Worm (Caenorhabditis elegans) whole organism, late embryonic: ENCODE data around the gene herd-1.
A peak's percentile ranks its signal among the peaks of the same experiment; 100 is the strongest.

Source experiments
- C08G9.2 ChIP-seq: sonication (generic microtip); optimal IDR thresholded peaks from 2 replicates; lab custom pipeline; 2016; ENCODE audit warnings: mild to moderate bottlenecking, missing genetic modification characterization, moderate library complexity, missing compliant biosample characterization
- K09A11.1 ChIP-seq: sonication (generic microtip); optimal IDR thresholded peaks from 2 replicates; lab custom pipeline; 2017; ENCODE audit warnings: antibody characterized with exemption, mild to moderate bottlenecking, missing genetic modification characterization, missing compliant biosample characterization; ENCODE audit not compliant: insufficient read depth
- ama-1 ChIP-seq: fragments of 150-350 bp; optimal IDR thresholded peaks from 2 replicates; lab custom pipeline; 2014
- ceh-14 ChIP-seq: sonication (generic microtip); optimal IDR thresholded peaks from 2 replicates; lab custom pipeline; 2016; ENCODE audit warnings: missing genotype, missing genetic modification characterization, missing compliant biosample characterization
- ceh-18 ChIP-seq: sonication (generic microtip); optimal IDR thresholded peaks from 2 replicates; lab custom pipeline; 2016; ENCODE audit warnings: missing genetic modification characterization, missing compliant biosample characterization
- ceh-19 ChIP-seq: fragments of 200-800 bp; sonication (Bioruptor generic); optimal IDR thresholded peaks from 2 replicates; lab custom pipeline; 2018; ENCODE audit warnings: mild to moderate bottlenecking, missing genetic modification characterization, missing compliant biosample characterization
- ceh-2 ChIP-seq: sonication (generic microtip); optimal IDR thresholded peaks from 2 replicates; lab custom pipeline; 2016; ENCODE audit warnings: missing genotype, missing genetic modification characterization, missing compliant biosample characterization
- ceh-24 ChIP-seq: sonication (generic microtip); optimal IDR thresholded peaks from 2 replicates; lab custom pipeline; 2016; ENCODE audit warnings: mild to moderate bottlenecking, missing genetic modification characterization, missing compliant biosample characterization
- ceh-30 ChIP-seq: fragments of 150-350 bp; optimal IDR thresholded peaks from 2 replicates; lab custom pipeline; 2014; ENCODE audit warnings: missing biosample characterization, missing genetic modification characterization
- ceh-6 ChIP-seq: fragments of 200-800 bp; sonication (Bioruptor generic); optimal IDR thresholded peaks from 2 replicates; lab custom pipeline; 2018; ENCODE audit warnings: mild to moderate bottlenecking, missing genetic modification characterization, missing compliant biosample characterization
- ceh-9 ChIP-seq: sonication (generic microtip); optimal IDR thresholded peaks from 2 replicates; lab custom pipeline; 2016; ENCODE audit warnings: mild to moderate bottlenecking, missing genetic modification characterization, inconsistent platforms, missing compliant biosample characterization
- elt-2 ChIP-seq: sonication (generic microtip); optimal IDR thresholded peaks from 2 replicates; lab custom pipeline; 2016; ENCODE audit warnings: missing genetic modification reagents, missing genetic modification characterization, missing compliant biosample characterization
- fax-1 ChIP-seq: sonication (generic microtip); optimal IDR thresholded peaks from 2 replicates; lab custom pipeline; 2016; ENCODE audit warnings: missing genotype, missing genetic modification characterization, missing compliant biosample characterization
- fkh-6 ChIP-seq: sonication (generic microtip); optimal IDR thresholded peaks from 2 replicates; lab custom pipeline; 2016; ENCODE audit warnings: missing genetic modification characterization, missing compliant biosample characterization
- hlh-13 ChIP-seq: fragments of 200-800 bp; sonication (Bioruptor generic); optimal IDR thresholded peaks from 2 replicates; lab custom pipeline; 2018; ENCODE audit warnings: mild to moderate bottlenecking, missing genetic modification characterization, missing compliant biosample characterization
- hlh-15 ChIP-seq: sonication (generic microtip); optimal IDR thresholded peaks from 2 replicates; lab custom pipeline; 2016; ENCODE audit warnings: missing genetic modification characterization, missing compliant biosample characterization
- hlh-30 ChIP-seq: sonication (generic microtip); optimal IDR thresholded peaks from 2 replicates; lab custom pipeline; 2017; ENCODE audit warnings: antibody characterized with exemption, missing genetic modification characterization, missing compliant biosample characterization; ENCODE audit not compliant: insufficient read depth
- lin-11 ChIP-seq: fragments of 200-800 bp; sonication (Bioruptor generic); optimal IDR thresholded peaks from 2 replicates; lab custom pipeline; 2018; ENCODE audit warnings: mild to moderate bottlenecking, missing genetic modification characterization, missing compliant biosample characterization
- madf-2 ChIP-seq: sonication (generic microtip); optimal IDR thresholded peaks from 2 replicates; lab custom pipeline; 2017; ENCODE audit warnings: missing genetic modification characterization, missing compliant biosample characterization
- mec-3 ChIP-seq: sonication (generic microtip); optimal IDR thresholded peaks from 2 replicates; lab custom pipeline; 2016; ENCODE audit warnings: borderline replicate concordance, missing genetic modification characterization, missing compliant biosample characterization
- npax-4 ChIP-seq: sonication (generic microtip); optimal IDR thresholded peaks from 2 replicates; lab custom pipeline; 2016; ENCODE audit warnings: missing genetic modification characterization, missing compliant biosample characterization
- odd-2 ChIP-seq: sonication (generic microtip); optimal IDR thresholded peaks from 2 replicates; lab custom pipeline; 2017; ENCODE audit warnings: antibody characterized with exemption, mild to moderate bottlenecking, missing genetic modification characterization, missing compliant biosample characterization
- pqm-1 ChIP-seq: sonication (generic microtip); optimal IDR thresholded peaks from 2 replicates; lab custom pipeline; 2016; ENCODE audit warnings: missing genetic modification characterization, missing compliant biosample characterization
- pros-1 ChIP-seq: fragments of 150-350 bp; optimal IDR thresholded peaks from 2 replicates; lab custom pipeline; 2014; ENCODE audit warnings: missing biosample characterization, missing genetic modification reagents, missing genetic modification characterization
- sox-4 ChIP-seq: sonication (generic microtip); optimal IDR thresholded peaks from 2 replicates; lab custom pipeline; 2017; ENCODE audit warnings: mild to moderate bottlenecking, missing genetic modification characterization, inconsistent platforms, missing compliant biosample characterization
- tbx-7 ChIP-seq: sonication (generic microtip); optimal IDR thresholded peaks from 2 replicates; lab custom pipeline; 2016; ENCODE audit warnings: missing genotype, missing genetic modification characterization, missing compliant biosample characterization
- ttx-3 ChIP-seq: sonication (generic microtip); optimal IDR thresholded peaks from 2 replicates; lab custom pipeline; 2016; ENCODE audit warnings: missing genetic modification reagents, missing genetic modification characterization, missing compliant biosample characterization
- unc-55 ChIP-seq: sonication (generic microtip); optimal IDR thresholded peaks from 2 replicates; lab custom pipeline; 2017; ENCODE audit warnings: missing biosample characterization, missing genetic modification reagents, missing genetic modification characterization
- unc-86 ChIP-seq: sonication (generic microtip); optimal IDR thresholded peaks from 2 replicates; lab custom pipeline; 2016; ENCODE audit warnings: missing genetic modification characterization, missing compliant biosample characterization

Gene herd-1

ce11 chrIII:12456801-12457647 lies 39.3 kb upstream of the herd-1 start, which contains the start of the genes scav-3 and Y49E10.21 (continued):
- TF ChIP-seq lin-11 (tag; lab: Kevin White, UChicago) (no peak), ceh-9 (tag; lab: Kevin White, UChicago) (no peak), hlh-30 (tag; lab: Kevin White, UChicago) (peak; percentile 75), ceh-6 (GFP tag; lab: Kevin White, UChicago) (no peak), odd-2 (tag; lab: Kevin White, UChicago) (no peak), ceh-24 (tag; lab: Kevin White, UChicago) (no peak), mec-3 (tag; lab: Kevin White, UChicago) (no peak), ceh-19 (GFP tag; lab: Kevin White, UChicago) (no peak)

DNA sequence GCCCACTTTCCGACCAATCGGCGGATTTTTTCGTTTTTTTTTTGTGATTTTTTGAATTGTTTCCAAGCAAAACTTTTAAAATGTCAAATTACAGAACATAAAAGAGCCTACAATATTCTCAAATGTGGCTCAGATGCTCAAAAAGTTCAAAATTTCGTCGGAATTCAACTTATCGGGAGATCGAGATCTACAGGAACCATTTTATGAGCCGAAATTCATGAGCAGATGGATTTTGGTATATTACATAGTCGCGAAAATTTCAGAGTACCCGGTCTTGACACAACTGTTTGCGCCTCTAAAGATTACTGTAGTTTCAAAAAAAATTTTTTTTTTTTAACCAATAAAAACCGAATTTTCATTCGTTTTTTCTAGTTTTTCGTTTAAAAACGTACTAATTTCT lies 37.4 kb upstream of the herd-1 start:
- TF ChIP-seq madf-2 (tag; lab: Kevin White, UChicago) (no peak), ceh-30 (tag; lab: Kevin White, UChicago) (no peak), odd-2 (tag; lab: Kevin White, UChicago) (no peak)

- no peak for TF ChIP-seq pros-1 (tag; lab: Kevin White, UChicago)
- TF ChIP-seq tbx-7, result no peak
- TF ChIP-seq sox-4 (tag; lab: Kevin White, UChicago), result no peak
- TF ChIP-seq mec-3 (tag; lab: Kevin White, UChicago), result no peak
- TF ChIP-seq madf-2 (tag; lab: Kevin White, UChicago), result no peak
- no peak for TF ChIP-seq C08G9.2 (tag; lab: Kevin White, UChicago)
- TF ChIP-seq K09A11.1 (tag; lab: Kevin White, UChicago), result no peak
- TF ChIP-seq hlh-15 (tag; lab: Kevin White, UChicago), result no peak
- no peak for TF ChIP-seq ceh-18 (tag; lab: Kevin White, UChicago)
Observed at ce11 chrIII:12466310-12466709, 30.0 kb upstream of the herd-1 start, which contains the start of gene pstk-1. Gene pstk-1 (plus strand): TSS chrIII:12466610.

DNA sequence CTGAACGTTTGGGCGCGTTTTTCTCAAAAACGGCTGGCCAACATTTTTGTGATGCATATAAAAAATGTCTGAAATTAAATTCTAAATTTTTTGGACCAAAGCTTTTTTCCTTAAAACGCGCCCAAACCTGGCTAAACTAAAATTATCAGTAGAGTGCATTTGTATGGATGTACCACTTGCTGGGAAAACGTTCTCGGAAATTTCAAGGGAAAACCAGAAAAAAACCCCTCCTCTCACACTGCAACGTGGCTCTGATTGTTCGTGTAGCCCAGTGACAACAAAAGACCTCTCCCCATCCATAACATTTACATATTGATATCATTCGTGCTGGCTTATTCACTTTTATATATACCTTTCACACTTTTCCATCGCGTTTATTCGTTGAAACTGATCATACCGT lies 27.5 kb upstream of the herd-1 start, which contains the start of gene Y49E10.29:
Y49E10.29 (plus strand) TSS at position 301 of the 400 bp plus-strand sequence.
- TF ChIP-seq pqm-1 (tag; lab: Kevin White, UChicago) (no peak), ceh-14 (tag; lab: Kevin White, UChicago) (no peak), ceh-30 (tag; lab: Kevin White, UChicago) (no peak), C08G9.2 (tag; lab: Kevin White, UChicago) (no peak), npax-4 (tag; lab: Kevin White, UChicago) (no peak), hlh-13 (GFP tag; lab: Kevin White, UChicago) (no peak), ceh-2 (no peak), unc-55 (GFP tag; lab: Kevin White, UChicago) (no peak), ama-1 (lab: Kevin White, UChicago) (no peak), ttx-3 (no peak)

- no peak for TF ChIP-seq hlh-30 (tag; lab: Kevin White, UChicago)
- no peak for TF ChIP-seq ama-1 (lab: Kevin White, UChicago)
- no peak for TF ChIP-seq sox-4 (tag; lab: Kevin White, UChicago)
- TF ChIP-seq elt-2 (tag; lab: Kevin White, UChicago), result no peak
- TF ChIP-seq pros-1 (tag; lab: Kevin White, UChicago), result no peak
- TF ChIP-seq ceh-19 (GFP tag; lab: Kevin White, UChicago), result no peak
- TF ChIP-seq fax-1, result no peak
- TF ChIP-seq fkh-6 (tag; lab: Kevin White, UChicago), result no peak
- TF ChIP-seq ttx-3, result no peak
- no peak for TF ChIP-seq unc-86 (tag; lab: Kevin White, UChicago)
- no peak for TF ChIP-seq ceh-30 (tag; lab: Kevin White, UChicago)
Observed at ce11 chrIII:12469800-12470199, 26.5 kb upstream of the herd-1 start.
